Worm (Caenorhabditis elegans): Measurements from ENCODE around the gene F02D10.3.

Gene F02D10.3

ce11 chrX:13448665-13449099 is 13.7 kb downstream of the F02D10.3 start (continued):
- TF ChIP-seq rnt-1 (tag; optimal IDR thresholded peaks at IDR 0.05) (peak; percentile 53), lin-11 (tag; optimal IDR thresholded peaks at IDR 0.05) (peak; percentile 35), hlh-30 (tag; optimal IDR thresholded peaks at IDR 0.05; ENCODE audit: insufficient read depth) (peak; percentile 58), ttx-3 (tag; optimal IDR thresholded peaks at IDR 0.05) (peak; percentile 63), npax-4 (tag; optimal IDR thresholded peaks at IDR 0.05) (peak; percentile 47), gmeb-2 (tag; optimal IDR thresholded peaks at IDR 0.05) (peak; percentile 73), hlh-13 (GFP tag; optimal IDR thresholded peaks at IDR 0.05) (peak; percentile 47), ceh-14 (tag; optimal IDR thresholded peaks at IDR 0.05) (peak; percentile 54), C38D4.7 (GFP tag; optimal IDR thresholded peaks at IDR 0.05) (peak; percentile 47), sox-4 (tag; optimal IDR thresholded peaks at IDR 0.05) (peak; percentile 72), sox-2 (GFP tag; IDR thresholded peaks at IDR 0.05) (0 out of 2 replicates have a peak, but pooled peaks have one; percentile 8), ceh-18 (tag; optimal IDR thresholded peaks at IDR 0.05) (peak; percentile 66), che-1 (tag; optimal IDR thresholded peaks at IDR 0.05) (peak; percentile 72), Y22D7AL.16 (tag; optimal IDR thresholded peaks at IDR 0.05) (peak; percentile 13)

DNA sequence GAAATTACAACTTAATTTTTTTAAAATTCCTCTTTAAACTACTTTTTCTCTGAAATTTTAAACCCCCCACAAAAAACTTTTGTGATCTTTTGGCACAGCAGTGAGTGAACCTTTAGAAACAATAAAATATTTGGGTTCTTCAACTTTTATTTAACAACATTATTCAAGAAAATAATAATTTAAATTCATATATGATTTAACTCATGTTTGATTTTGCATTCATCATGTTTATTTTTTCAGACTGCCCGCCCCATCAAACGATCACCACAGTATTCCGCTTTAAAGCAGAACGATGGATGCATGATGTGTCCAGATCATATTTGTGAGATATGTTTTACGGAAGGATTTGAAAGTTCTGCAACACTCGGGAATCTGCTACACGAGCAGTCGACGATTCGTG is 16.0 kb downstream of the F02D10.3 start, which contains the start of gene set-8:
Gene set-8 (plus strand): TSS at position 301 of the 400 bp plus-strand sequence.
- TF ChIP-seq hlh-8 (tag; optimal IDR thresholded peaks at IDR 0.05) (no peak), ceh-24 (tag; optimal IDR thresholded peaks at IDR 0.05) (no peak), dmd-4 (tag; optimal IDR thresholded peaks at IDR 0.05; ENCODE audit: borderline replicate concordance) (no peak), lim-6 (tag; optimal IDR thresholded peaks at IDR 0.05) (no peak), fkh-10 (GFP tag; optimal IDR thresholded peaks at IDR 0.05) (no peak), nhr-11 (tag; optimal IDR thresholded peaks at IDR 0.05) (no peak), elt-4 (tag; optimal IDR thresholded peaks at IDR 0.05) (no peak), ahr-1 (tag; optimal IDR thresholded peaks at IDR 0.05) (no peak), C38D4.7 (GFP tag; optimal IDR thresholded peaks at IDR 0.05) (no peak), unc-55 (GFP tag; optimal IDR thresholded peaks at IDR 0.05) (no peak), ceh-18 (tag; optimal IDR thresholded peaks at IDR 0.05) (no peak), ref-2 (tag; optimal IDR thresholded peaks at IDR 0.05) (no peak), hlh-15 (tag; optimal IDR thresholded peaks at IDR 0.05) (no peak), sdc-2 (tag; optimal IDR thresholded peaks at IDR 0.05) (no peak), K09A11.1 (tag; optimal IDR thresholded peaks at IDR 0.05; ENCODE audit: insufficient read depth) (no peak), che-1 (tag; optimal IDR thresholded peaks at IDR 0.05) (no peak), rnt-1 (tag; optimal IDR thresholded peaks at IDR 0.05) (no peak), nfya-1 (tag; optimal IDR thresholded peaks at IDR 0.05) (no peak)

- TF ChIP-seq fkh-6 (tag; optimal IDR thresholded peaks at IDR 0.05) = no peak
- no peak for TF ChIP-seq pha-4 (tag; optimal IDR thresholded peaks at IDR 0.05)
- TF ChIP-seq ceh-22 (tag; optimal IDR thresholded peaks at IDR 0.05) = no peak
- no peak for TF ChIP-seq ama-1 (optimal IDR thresholded peaks at IDR 0.05)
- TF ChIP-seq unc-42 (tag; optimal IDR thresholded peaks at IDR 0.05) = no peak
- TF ChIP-seq tbx-2 (tag; optimal IDR thresholded peaks at IDR 0.05) = no peak
- TF ChIP-seq eyg-1 (tag; optimal IDR thresholded peaks at IDR 0.05) = no peak
- TF ChIP-seq ceh-19 (GFP tag; optimal IDR thresholded peaks at IDR 0.05) = no peak
- TF ChIP-seq hlh-13 (GFP tag; optimal IDR thresholded peaks at IDR 0.05) = no peak
- TF ChIP-seq K02D7.2 (tag; optimal IDR thresholded peaks at IDR 0.05) = no peak
- no peak for TF ChIP-seq T23F11.4 (GFP tag; optimal IDR thresholded peaks at IDR 0.05)
- TF ChIP-seq tbx-7 (tag; optimal IDR thresholded peaks at IDR 0.05) = no peak
- no peak for TF ChIP-seq ceh-6 (GFP tag; optimal IDR thresholded peaks at IDR 0.05)
- TF ChIP-seq ceh-2 (tag; optimal IDR thresholded peaks at IDR 0.05) = no peak
- TF ChIP-seq sox-2 (GFP tag; IDR thresholded peaks at IDR 0.05) = no peak
- no peak for TF ChIP-seq gmeb-2 (tag; optimal IDR thresholded peaks at IDR 0.05)
- TF ChIP-seq ets-4 (tag; optimal IDR thresholded peaks at IDR 0.05) = no peak
- no peak for TF ChIP-seq odd-2 (tag; optimal IDR thresholded peaks at IDR 0.05)
- TF ChIP-seq fkh-10 (GFP tag; optimal IDR thresholded peaks at IDR 0.05) = no peak
These were observed 18.2 kb downstream of the F02D10.3 start for ce11 chrX:13444267-13444666.
